Worm (Caenorhabditis elegans): ENCODE data around the gene T05A8.7.

T05A8.7 gene

ce11 chrII:2747956-2748621 lies 5.9 kb upstream of the T05A8.7 start:
- TF ChIP-seq nhr-11 (tag; optimal IDR thresholded peaks at IDR 0.05) (no peak), sptf-1 (tag; optimal IDR thresholded peaks at IDR 0.05) (no peak), mep-1 (tag; optimal IDR thresholded peaks at IDR 0.05) (peak; percentile 29), fkh-4 (tag; optimal IDR thresholded peaks at IDR 0.05; ENCODE audit: borderline replicate concordance) (no peak), tlp-1 (tag; optimal IDR thresholded peaks at IDR 0.05) (no peak), nhr-47 (tag; optimal IDR thresholded peaks at IDR 0.05) (peak; percentile 78), lin-13 (GFP tag; optimal IDR thresholded peaks at IDR 0.05) (peak; percentile 4), nhr-20 (tag; optimal IDR thresholded peaks at IDR 0.05) (no peak), unc-30 (tag; optimal IDR thresholded peaks at IDR 0.05) (no peak), vab-15 (tag; optimal IDR thresholded peaks at IDR 0.05) (no peak), sup-37 (GFP tag; optimal IDR thresholded peaks at IDR 0.05) (peak; percentile 11), unc-98 (GFP tag; IDR thresholded peaks at IDR 0.05) (no peak), elt-3 (tag; optimal IDR thresholded peaks at IDR 0.05) (no peak), elt-2 (tag; optimal IDR thresholded peaks at IDR 0.05) (no peak), C34B4.2 (tag; optimal IDR thresholded peaks at IDR 0.05) (no peak), egl-13 (tag; optimal IDR thresholded peaks at IDR 0.05) (peak; percentile 79), ama-1 (optimal IDR thresholded peaks at IDR 0.05) (no peak), snpc-4 (tag; optimal IDR thresholded peaks at IDR 0.05) (peak; percentile 66), nhr-84 (tag; optimal IDR thresholded peaks at IDR 0.05) (no peak), snu-23 (GFP tag; optimal IDR thresholded peaks at IDR 0.05) (peak; percentile 55), nhr-77 (tag; optimal IDR thresholded peaks at IDR 0.05) (no peak), lin-35 (GFP tag; optimal IDR thresholded peaks at IDR 0.05) (peak in 1 of 2 experiments; percentile 31), skn-1 (tag; optimal IDR thresholded peaks at IDR 0.05) (peak; percentile 9), fkh-10 (GFP tag; optimal IDR thresholded peaks at IDR 0.05) (peak; percentile 88), nhr-28 (tag; optimal IDR thresholded peaks at IDR 0.05) (no peak), hlh-17 (GFP tag; optimal IDR thresholded peaks at IDR 0.05; ENCODE audit: borderline replicate concordance) (no peak), Y116A8C.19 (tag; optimal IDR thresholded peaks at IDR 0.05; ENCODE audit: borderline replicate concordance) (no peak), lin-15B (tag; optimal IDR thresholded peaks at IDR 0.05) (no peak), tbx-2 (tag; optimal IDR thresholded peaks at IDR 0.05) (peak; percentile 75), nhr-12 (tag; optimal IDR thresholded peaks at IDR 0.05) (no peak), blmp-1 (tag; optimal IDR thresholded peaks at IDR 0.05) (no peak), isw-1 (GFP tag; IDR thresholded peaks at IDR 0.05) (peak; percentile 53), ces-1 (GFP tag; optimal IDR thresholded peaks at IDR 0.05) (no peak), aly-2 (tag; optimal IDR thresholded peaks at IDR 0.05) (no peak), zag-1 (tag; optimal IDR thresholded peaks at IDR 0.05) (peak; percentile 57), lir-3 (tag; optimal IDR thresholded peaks at IDR 0.05; ENCODE audit: poor library complexity) (no peak), ceh-88 (GFP tag; IDR thresholded peaks at IDR 0.05) (no peak), fos-1 (tag; optimal IDR thresholded peaks at IDR 0.05) (peak; percentile 54), pax-3 (tag; optimal IDR thresholded peaks at IDR 0.05) (no peak), dpl-1 (GFP tag; optimal IDR thresholded peaks at IDR 0.05) (peak in 2 of 3 experiments; percentile 10 to 11), ceh-8 (GFP tag; optimal IDR thresholded peaks at IDR 0.05) (peak; percentile 3), zip-4 (GFP tag; optimal IDR thresholded peaks at IDR 0.05) (no peak), ztf-11 (tag; optimal IDR thresholded peaks at IDR 0.05) (no peak), efl-1 (optimal IDR thresholded peaks at IDR 0.05) (peak; percentile 54 to 64), efl-1 (GFP tag; optimal IDR thresholded peaks at IDR 0.05 in 1 of 2) (peak in 1 of 2 experiments; percentile 18), dsc-1 (tag; optimal IDR thresholded peaks at IDR 0.05) (peak; percentile 46), mab-9 (GFP tag; IDR thresholded peaks at IDR 0.05) (0 out of 2 replicates have a peak, but pooled peaks have one; percentile 29), mdl-1 (tag; optimal IDR thresholded peaks at IDR 0.05) (no peak), egl-27 (tag; optimal IDR thresholded peaks at IDR 0.05) (no peak), xbp-1 (tag; optimal IDR thresholded peaks at IDR 0.05) (peak; percentile 42), ztf-4 (tag; optimal IDR thresholded peaks at IDR 0.05) (no peak), sox-4 (tag; optimal IDR thresholded peaks at IDR 0.05) (peak; percentile 34), jun-1 (tag; optimal IDR thresholded peaks at IDR 0.05) (peak; percentile 47)

Data from whole organism, L1 larva.